Worm (Caenorhabditis elegans): ENCODE data around the gene mcm-10.

DNA sequence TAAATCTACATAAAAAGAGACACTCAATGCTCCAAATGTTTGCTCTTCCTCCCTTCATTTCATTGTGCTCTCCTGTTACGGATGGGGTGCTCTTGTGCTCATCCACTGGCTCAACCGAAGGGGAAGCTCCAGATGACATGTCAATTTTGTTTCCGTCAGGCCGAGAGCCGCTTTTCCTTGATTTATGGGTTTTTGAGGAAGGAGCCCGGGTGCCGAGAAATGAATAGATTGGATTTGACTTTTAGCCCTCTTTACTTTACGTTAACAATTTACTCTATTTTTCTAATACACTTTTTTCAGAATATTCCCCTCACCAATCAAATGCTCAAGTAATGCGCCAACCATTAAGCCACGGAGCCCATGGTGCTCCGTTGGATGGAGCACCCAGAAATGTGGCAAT lies 42.8 kb downstream of the mcm-10 start, which contains the start of gene T28D6.4:
- no peak for TF ChIP-seq nhr-11 (tag; optimal IDR thresholded peaks at IDR 0.05)
- no peak for TF ChIP-seq nhr-237 (tag; optimal IDR thresholded peaks at IDR 0.05)
- TF ChIP-seq nhr-77 (tag; optimal IDR thresholded peaks at IDR 0.05) = no peak
- no peak for TF ChIP-seq nhr-28 (tag; optimal IDR thresholded peaks at IDR 0.05)
- TF ChIP-seq pqm-1 (tag; optimal IDR thresholded peaks at IDR 0.05) = no peak
- TF ChIP-seq unc-62 (GFP tag; optimal IDR thresholded peaks at IDR 0.05) = no peak

All from whole organism, L1 larva.